Worm (Caenorhabditis elegans): ENCODE results near the gene idpa-3.

idpa-3 gene

DNA sequence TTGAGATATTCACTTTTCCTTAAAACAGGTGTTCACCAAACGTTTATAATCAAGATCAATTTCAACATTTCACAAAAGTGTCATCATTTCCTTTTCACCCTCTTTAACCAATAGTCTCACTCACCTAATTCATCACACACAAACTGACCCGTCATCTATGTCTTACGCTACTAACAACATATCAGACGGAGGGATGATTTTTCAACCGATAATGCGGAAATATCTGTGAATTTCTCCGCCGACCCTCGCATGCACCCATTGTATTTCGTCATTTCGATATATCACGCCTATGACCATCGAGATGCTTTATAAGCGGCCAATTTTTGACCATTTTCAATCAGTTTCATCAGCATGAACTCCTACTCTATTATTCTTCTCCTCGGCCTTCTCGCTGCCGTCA, 32.1 kb upstream of the idpa-3 start, which contains the start of gene fipr-21 (continued):
- TF ChIP-seq mdl-1 (tag; optimal IDR thresholded peaks at IDR 0.05), result peak in 1 of 2 experiments; percentile 31
- no peak for TF ChIP-seq nhr-28 (tag; optimal IDR thresholded peaks at IDR 0.05)
- peak; percentile 68 for TF ChIP-seq lin-14 (GFP tag; optimal IDR thresholded peaks at IDR 0.05)
- TF ChIP-seq pax-3 (tag; optimal IDR thresholded peaks at IDR 0.05), result no peak
- TF ChIP-seq lin-13 (GFP tag; optimal IDR thresholded peaks at IDR 0.05), result no peak

DNA sequence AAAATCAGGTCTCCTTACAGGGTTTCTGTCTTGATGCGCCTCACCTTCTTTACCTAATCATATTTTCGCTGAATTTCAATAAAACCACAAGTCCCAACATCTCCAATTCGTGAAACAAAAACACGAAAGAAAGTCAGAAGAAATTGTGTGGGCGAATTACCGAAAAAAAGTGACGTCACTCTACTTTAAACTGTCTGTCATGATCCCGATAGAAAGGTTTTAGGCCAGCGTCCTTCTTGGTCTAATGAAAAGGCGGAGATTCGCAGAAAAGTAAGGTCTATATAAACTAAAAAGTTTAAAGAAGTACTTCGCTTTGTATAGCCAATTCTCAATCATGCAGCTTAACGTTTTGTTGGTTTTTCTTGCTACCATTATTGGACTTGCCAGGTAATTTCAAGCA, 29.9 kb upstream of the idpa-3 start, which contains the start of gene cnc-8:
Gene cnc-8, plus strand, starts transcription at position 307 of the 400 bp plus-strand sequence.
- peak; percentile 39 for TF ChIP-seq nhr-71 (tag; optimal IDR thresholded peaks at IDR 0.05)
- peak; percentile 22 for TF ChIP-seq nhr-20 (tag; optimal IDR thresholded peaks at IDR 0.05)
- TF ChIP-seq nhr-90 (tag; optimal IDR thresholded peaks at IDR 0.05; ENCODE audit: poor library complexity), result peak; percentile 5
- peak; percentile 82 for TF ChIP-seq nhr-85 (tag)
- peak; percentile 32; the same call in 1 of the 2 replicates for TF ChIP-seq nhr-19 (GFP tag; conservative IDR thresholded peaks at IDR 0.05)
- TF ChIP-seq elt-3 (tag; optimal IDR thresholded peaks at IDR 0.05), result peak in 2 of 6 experiments; percentile 43 to 49
- no peak for TF ChIP-seq sox-4 (tag; optimal IDR thresholded peaks at IDR 0.05)
- TF ChIP-seq C16A3.4 (tag; optimal IDR thresholded peaks at IDR 0.05), result no peak
- no peak for TF ChIP-seq hlh-17 (GFP tag; optimal IDR thresholded peaks at IDR 0.05; ENCODE audit: borderline replicate concordance)
- peak; percentile 71 for TF ChIP-seq blmp-1 (tag; optimal IDR thresholded peaks at IDR 0.05)
- peak; percentile 22 for TF ChIP-seq snu-23 (GFP tag; optimal IDR thresholded peaks at IDR 0.05)
- TF ChIP-seq nhr-237 (tag; optimal IDR thresholded peaks at IDR 0.05), result no peak
- TF ChIP-seq zag-1 (tag; optimal IDR thresholded peaks at IDR 0.05), result no peak

DNA sequence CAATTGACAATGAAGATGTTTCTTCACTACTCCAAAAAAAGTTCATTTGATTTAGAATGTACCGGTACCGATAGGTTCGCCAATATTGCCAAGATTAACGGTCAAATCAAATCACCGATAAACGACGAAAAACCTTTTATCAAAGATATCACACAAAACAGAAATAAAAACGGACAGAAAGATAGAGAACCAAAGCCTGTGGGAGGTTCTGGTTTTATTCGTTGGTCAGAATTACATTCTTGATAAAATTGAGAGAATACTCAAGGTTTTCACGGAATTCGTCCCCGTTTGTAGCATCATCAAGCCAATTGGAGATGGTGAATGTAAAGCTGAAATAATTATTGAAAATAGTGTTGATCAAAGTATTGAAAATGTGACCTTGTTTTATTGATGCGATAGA, 29.3 kb upstream of the idpa-3 start:
- TF ChIP-seq elt-3 (tag; optimal IDR thresholded peaks at IDR 0.05) (peak in 2 of 6 experiments; percentile 12 to 27), efl-1 (optimal IDR thresholded peaks at IDR 0.05) (no peak), efl-1 (GFP tag; optimal IDR thresholded peaks at IDR 0.05 in 1 of 2) (peak in 1 of 2 experiments; percentile 27), unc-86 (tag; optimal IDR thresholded peaks at IDR 0.05) (no peak), C04F5.9 (tag; optimal IDR thresholded peaks at IDR 0.05) (no peak), nhr-20 (tag; optimal IDR thresholded peaks at IDR 0.05) (peak; percentile 17), lin-14 (GFP tag; optimal IDR thresholded peaks at IDR 0.05) (peak; percentile 36), nhr-12 (tag; optimal IDR thresholded peaks at IDR 0.05) (no peak), nhr-85 (tag) (peak; percentile 68), snpc-4 (tag; optimal IDR thresholded peaks at IDR 0.05) (no peak), blmp-1 (tag; optimal IDR thresholded peaks at IDR 0.05) (peak; percentile 23), nhr-71 (tag; optimal IDR thresholded peaks at IDR 0.05) (peak; percentile 18)

DNA sequence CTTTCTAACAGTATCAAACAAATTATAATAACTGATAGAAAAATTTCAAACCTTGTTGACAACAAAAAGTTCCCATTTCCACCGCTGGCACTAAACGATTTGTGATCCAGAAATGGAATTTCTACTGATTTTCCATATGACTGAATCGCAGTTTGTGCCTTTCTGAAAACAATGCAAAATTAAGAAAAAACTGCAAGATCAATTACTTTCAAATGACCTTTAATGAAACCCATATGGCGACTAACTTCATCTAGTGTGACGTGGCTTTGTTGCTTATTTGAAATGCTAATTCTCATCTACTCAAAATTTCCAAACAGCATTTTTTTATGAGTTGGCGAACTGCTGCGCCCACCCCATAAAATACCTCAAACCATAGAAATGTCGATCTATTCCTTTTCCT, 28.7 kb upstream of the idpa-3 start, which contains the start of gene F41E7.7:
Gene F41E7.7, plus strand, starts transcription at position 301 of the 400 bp plus-strand sequence.
- TF ChIP-seq efl-1 (optimal IDR thresholded peaks at IDR 0.05) (no peak), efl-1 (GFP tag; optimal IDR thresholded peaks at IDR 0.05 in 1 of 2) (peak in 1 of 2 experiments; percentile 11), aha-1 (tag; optimal IDR thresholded peaks at IDR 0.05) (no peak), nhr-71 (tag; optimal IDR thresholded peaks at IDR 0.05) (no peak), xbp-1 (tag; optimal IDR thresholded peaks at IDR 0.05) (no peak)

DNA sequence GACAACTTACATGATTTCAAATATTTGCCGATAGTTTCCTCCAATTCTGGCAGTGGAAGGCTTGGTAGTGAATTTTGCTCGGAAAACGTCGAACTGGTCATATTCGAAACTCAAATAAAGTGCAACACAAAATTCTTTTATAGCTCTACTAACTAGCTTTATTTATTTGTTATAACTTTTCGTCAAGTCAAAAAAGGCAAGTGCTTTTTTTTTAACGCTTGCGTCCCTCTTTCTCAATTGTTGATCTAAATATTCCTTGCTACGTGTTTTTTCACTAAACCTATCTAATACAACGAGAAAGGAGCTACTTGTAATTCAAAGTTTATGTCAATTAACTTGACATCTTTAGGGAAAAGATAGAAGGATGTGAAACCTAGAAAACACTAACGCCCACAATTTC, 25.9 kb upstream of the idpa-3 start, which contains the start of gene F41E7.6:
Gene F41E7.6, minus strand, starts transcription at position 101 of the 400 bp plus-strand sequence.
- no peak for TF ChIP-seq nhr-77 (tag; optimal IDR thresholded peaks at IDR 0.05)
- TF ChIP-seq nhr-11 (tag; optimal IDR thresholded peaks at IDR 0.05), result no peak
- TF ChIP-seq tlp-1 (tag; optimal IDR thresholded peaks at IDR 0.05), result no peak
- no peak for TF ChIP-seq mdl-1 (tag; optimal IDR thresholded peaks at IDR 0.05)

DNA sequence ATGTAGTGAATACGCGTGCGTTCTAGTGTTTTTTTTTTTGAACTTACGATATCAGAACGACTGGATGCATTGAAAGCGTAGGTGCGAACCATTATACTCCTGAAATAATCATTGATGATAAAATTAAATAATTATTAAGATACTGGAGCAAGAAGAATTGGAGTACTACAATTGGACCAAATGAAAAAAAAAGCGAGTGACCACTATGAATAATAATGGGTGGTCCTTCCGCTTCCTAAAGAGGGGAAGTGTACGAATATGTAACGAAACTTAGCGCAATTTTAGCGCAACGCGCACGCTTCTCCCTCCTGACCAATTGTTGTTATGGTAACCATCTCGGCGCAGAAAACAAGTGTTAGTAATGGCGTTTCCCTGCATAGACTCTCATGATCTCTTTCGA, 20.3 kb upstream of the idpa-3 start, which contains the start of gene F41E7.9:
Gene F41E7.9, minus strand, starts transcription at position 101 of the 400 bp plus-strand sequence.
- TF ChIP-seq lin-14 (GFP tag; optimal IDR thresholded peaks at IDR 0.05), result no peak
- TF ChIP-seq lin-13 (GFP tag; optimal IDR thresholded peaks at IDR 0.05), result no peak
- TF ChIP-seq nhr-85 (tag), result no peak
- peak; percentile 49 for TF ChIP-seq fkh-8 (tag; optimal IDR thresholded peaks at IDR 0.05)

DNA sequence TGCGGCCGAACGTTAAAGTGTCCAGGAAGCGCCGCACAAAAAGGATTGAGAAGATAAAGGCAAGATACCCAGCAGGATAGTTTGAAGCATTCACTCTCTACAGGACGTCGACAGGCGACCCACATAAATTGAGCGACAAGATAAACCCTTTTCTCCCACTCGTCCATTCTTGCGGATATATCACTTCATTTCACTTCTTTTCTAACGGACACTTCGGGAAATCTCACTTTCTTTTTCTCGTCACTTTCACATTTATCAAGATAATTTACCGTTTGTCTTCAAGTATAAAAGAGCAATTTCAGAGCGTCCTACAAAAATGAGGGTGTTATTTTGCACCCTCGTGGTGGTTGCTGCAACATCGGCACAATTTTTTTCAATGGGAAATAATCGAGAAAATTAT, 18.7 kb upstream of the idpa-3 start, which contains the start of gene R07E3.6:
Gene R07E3.6, plus strand, starts transcription at position 158 of the 400 bp plus-strand sequence.
- TF ChIP-seq blmp-1 (tag; optimal IDR thresholded peaks at IDR 0.05) (peak; percentile 100), pag-3 (tag; optimal IDR thresholded peaks at IDR 0.05; ENCODE audit: borderline replicate concordance, insufficient read depth) (no peak), mdl-1 (tag; optimal IDR thresholded peaks at IDR 0.05) (no peak)
